Worm (Caenorhabditis elegans) whole organism, midembryonic: ENCODE data around the gene C05E11.6.

ENCODE experiments used
- T22C8.4 ChIP-seq: fragments of 200-800 bp; sonication (Bioruptor generic); IDR thresholded peaks from 2 replicates; pipeline ENCODE4 v1.3.6; 2022; ENCODE audit warnings: missing genetic modification characterization, missing compliant biosample characterization
- cog-1 ChIP-seq: sonication (generic microtip); optimal IDR thresholded peaks from 2 replicates; lab custom pipeline; 2016; ENCODE audit warnings: missing genetic modification characterization, missing compliant biosample characterization
- flt-1 ChIP-seq: fragments of 200-800 bp; sonication (Bioruptor generic); IDR thresholded peaks from 2 replicates; pipeline ENCODE4 v1.3.6; 2022; ENCODE audit warnings: missing genetic modification characterization, missing compliant biosample characterization
- klf-2 ChIP-seq: fragments of 200-800 bp; sonication (Bioruptor generic); conservative IDR thresholded peaks from 2 replicates; pipeline ENCODE4 v1.3.6; 2022; ENCODE audit warnings: missing genetic modification reagents, missing genetic modification characterization, missing compliant biosample characterization
- med-1 ChIP-seq: sonication (generic microtip); optimal IDR thresholded peaks from 2 replicates; lab custom pipeline; 2017; ENCODE audit warnings: missing genetic modification characterization, mild to moderate bottlenecking, missing compliant biosample characterization, antibody characterized with exemption, missing genetic modification reagents; ENCODE audit not compliant: insufficient read depth
- ref-1 ChIP-seq: fragments of 200-800 bp; sonication (Bioruptor generic); conservative IDR thresholded peaks from 2 replicates; pipeline ENCODE4 v1.3.6; 2022; ENCODE audit warnings: missing genetic modification reagents, missing genetic modification characterization, missing compliant biosample characterization
- tab-1 ChIP-seq: fragments of 200-800 bp; sonication (Bioruptor generic); IDR thresholded peaks from 2 replicates; pipeline ENCODE4 v1.3.6; 2022; ENCODE audit warnings: missing genetic modification characterization, missing compliant biosample characterization
- ztf-23 ChIP-seq: fragments of 200-800 bp; sonication (Bioruptor generic); IDR thresholded peaks from 2 replicates; pipeline ENCODE4 v1.3.6; 2022; ENCODE audit warnings: missing genetic modification reagents, missing genetic modification characterization, missing compliant biosample characterization
- ztf-29 ChIP-seq: fragments of 200-800 bp; sonication (Bioruptor generic); IDR thresholded peaks from 2 replicates; pipeline ENCODE4 v1.3.6; 2022; ENCODE audit warnings: missing genetic modification reagents, missing genetic modification characterization, missing compliant biosample characterization

Gene C05E11.6

ce11 chrX:4576272-4576671 is 14.3 kb downstream of the C05E11.6 start:
- TF ChIP-seq flt-1 (peak; percentile 60; the same call in 1 of the 2 replicates), ztf-23 (GFP tag; lab: Robert Waterston, UW) (no peak), klf-2 (no peak), tab-1 (GFP tag; lab: Robert Waterston, UW) (no peak), ztf-29 (GFP tag; lab: Robert Waterston, UW) (no peak), cog-1 (tag; lab: Kevin White, UChicago) (peak; percentile 42), ref-1 (GFP tag; lab: Robert Waterston, UW) (no peak), T22C8.4 (GFP tag; lab: Robert Waterston, UW) (peak; percentile 74; the same call in 1 of the 2 replicates), med-1 (GFP tag; lab: Kevin White, UChicago) (no peak)

ce11 chrX:4577941-4578340 is 16.0 kb downstream of the C05E11.6 start, which contains the start of gene C05E11.3:
Gene C05E11.3, plus strand, starts transcription at chrX:4578241.
- TF ChIP-seq cog-1 (tag; lab: Kevin White, UChicago): no peak
- no peak for TF ChIP-seq T22C8.4 (GFP tag; lab: Robert Waterston, UW)
- TF ChIP-seq flt-1: no peak
- TF ChIP-seq ztf-23 (GFP tag; lab: Robert Waterston, UW): no peak
- no peak for TF ChIP-seq med-1 (GFP tag; lab: Kevin White, UChicago)
- TF ChIP-seq klf-2: no peak
- TF ChIP-seq ref-1 (GFP tag; lab: Robert Waterston, UW): no peak
- no peak for TF ChIP-seq ztf-29 (GFP tag; lab: Robert Waterston, UW)
- no peak for TF ChIP-seq tab-1 (GFP tag; lab: Robert Waterston, UW)

ce11 chrX:4578581-4578980 is 16.6 kb downstream of the C05E11.6 start:
- TF ChIP-seq klf-2: no peak
- no peak for TF ChIP-seq flt-1
- no peak for TF ChIP-seq T22C8.4 (GFP tag; lab: Robert Waterston, UW)
- no peak for TF ChIP-seq ztf-29 (GFP tag; lab: Robert Waterston, UW)
- TF ChIP-seq ztf-23 (GFP tag; lab: Robert Waterston, UW): no peak

ce11 chrX:4585579-4585978 is 23.6 kb downstream of the C05E11.6 start, which contains the start of gene C05E11.7:
Gene C05E11.7, minus strand, starts transcription at chrX:4585679.
- TF ChIP-seq med-1 (GFP tag; lab: Kevin White, UChicago) (no peak), klf-2 (no peak), ztf-23 (GFP tag; lab: Robert Waterston, UW) (no peak), flt-1 (no peak), tab-1 (GFP tag; lab: Robert Waterston, UW) (no peak), T22C8.4 (GFP tag; lab: Robert Waterston, UW) (no peak), cog-1 (tag; lab: Kevin White, UChicago) (no peak), ztf-29 (GFP tag; lab: Robert Waterston, UW) (no peak), ref-1 (GFP tag; lab: Robert Waterston, UW) (no peak)

ce11 chrX:4586617-4587016 is 24.7 kb downstream of the C05E11.6 start, which contains the start of gene C05E11.2:
Gene C05E11.2, plus strand, starts transcription at chrX:4586917.
- no peak for TF ChIP-seq ztf-29 (GFP tag; lab: Robert Waterston, UW)
- no peak for TF ChIP-seq ref-1 (GFP tag; lab: Robert Waterston, UW)

- no peak for TF ChIP-seq T22C8.4 (GFP tag; lab: Robert Waterston, UW)
- TF ChIP-seq klf-2: no peak
These were observed 26.0 kb downstream of the C05E11.6 start for ce11 chrX:4587934-4588333.

- TF ChIP-seq ztf-29 (GFP tag; lab: Robert Waterston, UW) (no peak), ztf-23 (GFP tag; lab: Robert Waterston, UW) (no peak), flt-1 (no peak), med-1 (GFP tag; lab: Kevin White, UChicago) (no peak), T22C8.4 (GFP tag; lab: Robert Waterston, UW) (no peak), cog-1 (tag; lab: Kevin White, UChicago) (no peak)
These were observed 26.5 kb downstream of the C05E11.6 start, which contains the start of gene lnp-1 for ce11 chrX:4588462-4588861. Gene lnp-1, plus strand, starts transcription at chrX:4588762.

- TF ChIP-seq T22C8.4 (GFP tag; lab: Robert Waterston, UW) (no peak), klf-2 (no peak), ztf-23 (GFP tag; lab: Robert Waterston, UW) (no peak), flt-1 (no peak), tab-1 (GFP tag; lab: Robert Waterston, UW) (no peak)
These were observed 30.3 kb downstream of the C05E11.6 start, which contains the start of gene flp-12 for ce11 chrX:4592250-4592649. Gene flp-12, minus strand, starts transcription at chrX:4592350.

ce11 chrX:4597419-4597818 is 35.5 kb downstream of the C05E11.6 start:
- TF ChIP-seq flt-1: no peak
- no peak for TF ChIP-seq tab-1 (GFP tag; lab: Robert Waterston, UW)
- no peak for TF ChIP-seq ref-1 (GFP tag; lab: Robert Waterston, UW)
- no peak for TF ChIP-seq T22C8.4 (GFP tag; lab: Robert Waterston, UW)
- no peak for TF ChIP-seq med-1 (GFP tag; lab: Kevin White, UChicago)
- no peak for TF ChIP-seq ztf-29 (GFP tag; lab: Robert Waterston, UW)
- TF ChIP-seq ztf-23 (GFP tag; lab: Robert Waterston, UW): no peak
- TF ChIP-seq cog-1 (tag; lab: Kevin White, UChicago): no peak
- no peak for TF ChIP-seq klf-2

ce11 chrX:4599526-4599925 is 37.6 kb downstream of the C05E11.6 start:
- TF ChIP-seq ztf-29 (GFP tag; lab: Robert Waterston, UW): no peak
- no peak for TF ChIP-seq cog-1 (tag; lab: Kevin White, UChicago)
- TF ChIP-seq ref-1 (GFP tag; lab: Robert Waterston, UW): no peak
- no peak for TF ChIP-seq ztf-23 (GFP tag; lab: Robert Waterston, UW)
- TF ChIP-seq med-1 (GFP tag; lab: Kevin White, UChicago): no peak
- no peak for TF ChIP-seq klf-2
- no peak for TF ChIP-seq flt-1
- TF ChIP-seq T22C8.4 (GFP tag; lab: Robert Waterston, UW): no peak
- no peak for TF ChIP-seq tab-1 (GFP tag; lab: Robert Waterston, UW)
